Worm (Caenorhabditis elegans): ENCODE data around the gene rabr-3.

- TF ChIP-seq skn-1 (tag; optimal IDR thresholded peaks at IDR 0.05) (no peak), F13H6.1 (tag; optimal IDR thresholded peaks at IDR 0.05) (no peak), unc-62 (GFP tag; optimal IDR thresholded peaks at IDR 0.05) (no peak), ama-1 (optimal IDR thresholded peaks at IDR 0.05) (no peak), snpc-4 (tag; optimal IDR thresholded peaks at IDR 0.05) (no peak), C34F6.9 (tag; optimal IDR thresholded peaks at IDR 0.05) (no peak), fos-1 (tag; optimal IDR thresholded peaks at IDR 0.05) (no peak)
Observed at ce11 chrV:16183357-16183756, 12.1 kb upstream of the rabr-3 start, which contains the start of gene srz-14.
